Fruit fly (Drosophila melanogaster): ENCODE results near the gene CG32112.

Gene CG32112

DNA sequence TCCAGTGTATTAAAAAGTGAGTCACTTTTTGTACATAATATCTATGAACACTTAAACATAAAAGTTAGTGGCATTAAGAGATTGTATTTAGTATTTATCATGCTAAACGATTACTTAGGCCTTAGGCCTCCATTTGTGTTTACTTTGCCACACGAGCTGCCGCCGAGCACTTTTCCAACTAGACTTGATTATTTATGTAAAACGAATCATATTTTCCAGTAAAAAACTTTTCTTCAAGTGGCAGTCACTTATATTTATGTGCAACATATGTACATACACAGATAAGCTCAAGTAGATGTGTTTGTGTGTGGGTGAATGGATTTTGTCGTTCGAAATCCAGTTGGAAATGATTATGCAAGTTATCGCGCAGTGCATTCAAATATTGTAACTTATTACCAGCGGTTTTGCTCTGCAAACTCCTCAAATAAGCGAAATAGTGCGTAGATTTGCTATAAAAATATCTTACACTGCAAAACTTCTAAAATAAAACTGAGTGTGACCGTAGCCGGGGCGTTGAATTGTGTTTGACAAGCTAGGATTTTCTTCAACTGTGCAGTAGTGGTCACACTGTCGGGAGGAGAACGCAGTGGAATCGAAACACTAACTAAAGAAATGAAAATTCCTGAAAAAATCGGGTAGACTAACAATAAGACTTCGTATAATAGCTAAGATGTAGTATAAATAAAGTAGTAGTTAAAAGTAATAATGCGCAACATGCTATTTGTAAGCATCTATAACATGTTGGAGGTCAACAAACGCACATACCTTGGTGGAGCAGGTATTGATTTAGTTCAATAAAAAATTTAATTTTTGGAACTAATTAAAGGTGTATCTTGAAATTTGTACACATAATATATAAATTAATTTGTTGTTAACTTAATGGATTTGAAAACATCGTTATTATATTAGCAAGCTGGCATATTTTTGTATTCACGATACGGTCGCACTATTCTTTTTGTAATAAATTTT is 8.3 kb downstream of the CG32112 start, which contains the start of the genes Klc and CG10984:
Gene Klc, minus strand, starts transcription at position 490 of the 969 bp plus-strand sequence.
Gene CG10984, plus strand, starts transcription at position 553 of the 969 bp plus-strand sequence.
- TF ChIP-seq CG6683 (GFP tag; optimal IDR thresholded peaks at IDR 0.05) (no peak), al (GFP tag; IDR thresholded peaks at IDR 0.05) (no peak; the same call in 1 of the 2 replicates), gfzf (GFP tag; optimal IDR thresholded peaks at IDR 0.05) (peak; percentile 90), CG18764 (GFP tag; optimal IDR thresholded peaks at IDR 0.05) (peak; percentile 4), so (GFP tag; IDR thresholded peaks at IDR 0.05) (no peak), CG4282 (GFP tag; optimal IDR thresholded peaks at IDR 0.05) (peak; percentile 72), CG3995 (GFP tag; optimal IDR thresholded peaks at IDR 0.05) (no peak), CG2199 (GFP tag; IDR thresholded peaks at IDR 0.05) (no peak), CG2875 (GFP tag; optimal IDR thresholded peaks at IDR 0.05) (peak; percentile 32), pita (GFP tag; optimal IDR thresholded peaks at IDR 0.05) (no peak), CG10959 (GFP tag; IDR thresholded peaks at IDR 0.05) (no peak), CG15269 (tag; optimal IDR thresholded peaks at IDR 0.05) (no peak), sd (tag; optimal IDR thresholded peaks at IDR 0.05) (no peak), cad (GFP tag; optimal IDR thresholded peaks at IDR 0.05) (no peak), CG33213 (GFP tag; optimal IDR thresholded peaks at IDR 0.05) (peak; percentile 55), CG11560 (tag; IDR thresholded peaks at IDR 0.05) (no peak), pfk (GFP tag; optimal IDR thresholded peaks at IDR 0.05) (peak; percentile 90), jumu (GFP tag; optimal IDR thresholded peaks at IDR 0.05) (peak; percentile 63), schlank (tag; optimal IDR thresholded peaks at IDR 0.05) (no peak), CG12769 (tag; optimal IDR thresholded peaks at IDR 0.05) (peak; percentile 69), CG18599 (GFP tag; optimal IDR thresholded peaks at IDR 0.05) (no peak), Hsf (GFP tag; optimal IDR thresholded peaks at IDR 0.05) (peak; percentile 61), CG16815 (GFP tag; optimal IDR thresholded peaks at IDR 0.05) (peak; percentile 18), Six4 (GFP tag; optimal IDR thresholded peaks at IDR 0.05) (peak; percentile 56), CG14667 (GFP tag; IDR thresholded peaks at IDR 0.05) (no peak), Dek (tag; optimal IDR thresholded peaks at IDR 0.05) (no peak), CG13894 (tag; optimal IDR thresholded peaks at IDR 0.05) (no peak), CG2202 (tag; optimal IDR thresholded peaks at IDR 0.05) (no peak), Mes4 (GFP tag; optimal IDR thresholded peaks at IDR 0.05) (peak; percentile 21), row (GFP tag; IDR thresholded peaks at IDR 0.05) (peak; percentile 79), CG17802 (tag; optimal IDR thresholded peaks at IDR 0.05) (no peak), CG3847 (GFP tag; IDR thresholded peaks at IDR 0.05) (no peak), rib (GFP tag; IDR thresholded peaks at IDR 0.05) (no peak), unc-4 (GFP tag; IDR thresholded peaks at IDR 0.05; ENCODE audit: partially characterized antibody) (0 out of 2 replicates have a peak, but pooled peaks have one; percentile 10), CG18011 (GFP tag; optimal IDR thresholded peaks at IDR 0.05) (peak; percentile 36), cwo (GFP tag; optimal IDR thresholded peaks at IDR 0.05) (no peak), Ptx1 (GFP tag; IDR thresholded peaks at IDR 0.05) (no peak; the same call in none of the 2 replicates), CG10267 (tag; optimal IDR thresholded peaks at IDR 0.05) (peak; percentile 42), CG7271 (tag; optimal IDR thresholded peaks at IDR 0.05) (no peak), grn (GFP tag; optimal IDR thresholded peaks at IDR 0.05) (peak; percentile 22), Atf3 (GFP tag; optimal IDR thresholded peaks at IDR 0.05) (peak; percentile 39), Neu2 (GFP tag; optimal IDR thresholded peaks at IDR 0.05; ENCODE audit: borderline replicate concordance) (no peak), CG17361 (GFP tag; IDR thresholded peaks at IDR 0.05) (peak; percentile 30; the same call in 1 of the 3 replicates), CG12299 (tag; optimal IDR thresholded peaks at IDR 0.05) (peak; percentile 2), CG15073 (GFP tag; optimal IDR thresholded peaks at IDR 0.05) (no peak), CG14014 (GFP tag; IDR thresholded peaks at IDR 0.05) (peak; percentile 66; the same call in 1 of the 2 replicates), CG31224 (GFP tag; IDR thresholded peaks at IDR 0.05) (no peak), toy (GFP tag; IDR thresholded peaks at IDR 0.05) (no peak)
